Worm (Caenorhabditis elegans): ENCODE data around the gene clc-20.

Gene clc-20

ce11 chrIII:901148-901547 is 28.8 kb downstream of the clc-20 start, which contains the start of gene sucl-2:
TSS of gene sucl-2 (minus strand) at chrIII:901412.
- TF ChIP-seq dmd-8 (GFP tag; IDR thresholded peaks at IDR 0.05), result 0 out of 2 replicates have a peak, but pooled peaks have one; percentile 51
- TF ChIP-seq lir-3 (tag; optimal IDR thresholded peaks at IDR 0.05), result no peak

- peak; percentile 98 for TF ChIP-seq aha-1 (tag)
- peak in 1 of 2 experiments; percentile 33 for TF ChIP-seq lsy-2 (tag; optimal IDR thresholded peaks at IDR 0.05)
- TF ChIP-seq nhr-48 (tag; optimal IDR thresholded peaks at IDR 0.05), result peak; percentile 14
- 0 out of 2 replicates have a peak, but pooled peaks have one; percentile 34 for TF ChIP-seq daf-19 (GFP tag; conservative IDR thresholded peaks at IDR 0.05)
- peak; percentile 27 for TF ChIP-seq dve-1 (tag; optimal IDR thresholded peaks at IDR 0.05; ENCODE audit: insufficient read depth)
- peak; percentile 6 for TF ChIP-seq mep-1 (tag; optimal IDR thresholded peaks at IDR 0.05)
- peak in 1 of 2 experiments; percentile 87 for TF ChIP-seq unc-62 (GFP tag; optimal IDR thresholded peaks at IDR 0.05 in 1 of 2)
- TF ChIP-seq unc-62 (tag; optimal IDR thresholded peaks at IDR 0.05), result no peak
- TF ChIP-seq lin-38 (GFP tag; IDR thresholded peaks at IDR 0.05), result peak; percentile 92
- TF ChIP-seq daf-16 (GFP tag; optimal IDR thresholded peaks at IDR 0.05), result no peak
- peak; percentile 17 for TF ChIP-seq daf-16 (tag; optimal IDR thresholded peaks at IDR 0.05)
- no peak for TF ChIP-seq ZK546.5 (tag; optimal IDR thresholded peaks at IDR 0.05)
- TF ChIP-seq nhr-28 (tag; optimal IDR thresholded peaks at IDR 0.05), result peak; percentile 5
- no peak for TF ChIP-seq pha-4 (GFP tag; IDR thresholded peaks at IDR 0.05)
- peak; percentile 0 for TF ChIP-seq pha-4 (tag; optimal IDR thresholded peaks at IDR 0.05)
- peak; percentile 38 for TF ChIP-seq hlh-11 (tag; optimal IDR thresholded peaks at IDR 0.05)
- no peak for TF ChIP-seq jun-1 (tag; optimal IDR thresholded peaks at IDR 0.05)
- TF ChIP-seq dpl-1 (GFP tag; optimal IDR thresholded peaks at IDR 0.05), result peak; percentile 70
- no peak for TF ChIP-seq sdz-12 (GFP tag; optimal IDR thresholded peaks at IDR 0.05)
- TF ChIP-seq Y48G9A.11 (GFP tag; IDR thresholded peaks at IDR 0.05), result peak; percentile 20; the same call in 1 of the 2 replicates
- no peak for TF ChIP-seq snpc-4 (tag; optimal IDR thresholded peaks at IDR 0.05)
- TF ChIP-seq dmd-6 (GFP tag; IDR thresholded peaks at IDR 0.05), result peak; percentile 54
- peak; percentile 26 for TF ChIP-seq mes-2 (tag; optimal IDR thresholded peaks at IDR 0.05; ENCODE audit: poor library complexity, severe bottlenecking)
- TF ChIP-seq pqm-1 (tag; optimal IDR thresholded peaks at IDR 0.05), result peak; percentile 19
- TF ChIP-seq lin-39 (tag; optimal IDR thresholded peaks at IDR 0.05), result no peak
These were observed 29.3 kb downstream of the clc-20 start for ce11 chrIII:901600-902250.

DNA sequence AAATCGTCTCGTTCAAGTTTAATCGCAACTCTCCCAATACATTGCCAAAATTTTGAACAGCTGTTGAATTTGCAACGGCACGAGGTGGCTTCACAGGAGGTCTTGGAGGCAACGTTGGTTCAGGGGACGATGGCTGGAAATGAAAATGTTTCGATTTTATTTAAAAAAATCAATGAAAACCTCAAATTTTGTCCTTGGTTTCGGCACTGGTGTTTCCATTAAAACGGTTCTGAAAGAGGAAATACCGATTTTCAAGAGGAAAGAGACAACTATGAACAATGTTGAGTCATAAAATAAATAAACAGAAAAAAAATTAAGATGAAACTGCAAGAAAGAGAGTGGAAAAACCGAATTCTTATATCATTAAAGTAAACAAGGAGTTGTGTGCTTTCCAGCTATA is 34.9 kb downstream of the clc-20 start, which contains the start of gene F23H11.4:
Gene F23H11.4 (minus strand): TSS at position 229 of the 400 bp plus-strand sequence.
- no peak for TF ChIP-seq nhr-6 (tag; optimal IDR thresholded peaks at IDR 0.05)
- TF ChIP-seq aha-1 (tag), result peak; percentile 73

- TF ChIP-seq unc-62 (GFP tag; optimal IDR thresholded peaks at IDR 0.05 in 1 of 2) (peak in 1 of 2 experiments; percentile 95), unc-62 (tag; optimal IDR thresholded peaks at IDR 0.05) (no peak), zfp-2 (tag; optimal IDR thresholded peaks at IDR 0.05) (no peak), nhr-25 (tag; optimal IDR thresholded peaks at IDR 0.05; ENCODE audit: borderline replicate concordance, insufficient read depth) (no peak), dpl-1 (GFP tag; optimal IDR thresholded peaks at IDR 0.05) (no peak), dve-1 (tag; optimal IDR thresholded peaks at IDR 0.05; ENCODE audit: insufficient read depth) (peak; percentile 39), nhr-48 (tag; optimal IDR thresholded peaks at IDR 0.05) (no peak), snpc-1.2 (GFP tag; IDR thresholded peaks at IDR 0.05) (no peak), T26A8.4 (GFP tag; IDR thresholded peaks at IDR 0.05) (peak; percentile 46; the same call in 1 of the 2 replicates), mes-2 (tag; optimal IDR thresholded peaks at IDR 0.05; ENCODE audit: poor library complexity, severe bottlenecking) (peak; percentile 9), mdt-29 (GFP tag; IDR thresholded peaks at IDR 0.05) (no peak), attf-4 (tag; optimal IDR thresholded peaks at IDR 0.05) (no peak), pha-4 (GFP tag; IDR thresholded peaks at IDR 0.05) (no peak), pha-4 (tag; optimal IDR thresholded peaks at IDR 0.05) (no peak), nhr-6 (tag; optimal IDR thresholded peaks at IDR 0.05) (peak; percentile 62), lin-15B (tag; optimal IDR thresholded peaks at IDR 0.05) (no peak), hlh-30 (tag; optimal IDR thresholded peaks at IDR 0.05; ENCODE audit: insufficient read depth) (peak; percentile 46), mep-1 (tag; optimal IDR thresholded peaks at IDR 0.05) (peak; percentile 22), ceh-20 (GFP tag; IDR thresholded peaks at IDR 0.05) (no peak), pqm-1 (tag; optimal IDR thresholded peaks at IDR 0.05) (no peak), jun-1 (tag; optimal IDR thresholded peaks at IDR 0.05) (peak; percentile 43), hmg-1.1 (GFP tag; IDR thresholded peaks at IDR 0.05) (no peak), saeg-2 (GFP tag; IDR thresholded peaks at IDR 0.05) (no peak), zfp-3 (GFP tag; conservative IDR thresholded peaks at IDR 0.05) (no peak)
These were observed 35.6 kb downstream of the clc-20 start for ce11 chrIII:907990-908389.

Measured in whole organism, L4 larva.